Fruit fly (Drosophila melanogaster): ENCODE data around the gene Tango4.

Gene Tango4

dm6 chrX:11993279-11993678 is 27.6 kb upstream of the Tango4 start (continued):
- TF ChIP-seq CG15269 (tag; optimal IDR thresholded peaks at IDR 0.05) (no peak), Stat92E (GFP tag; optimal IDR thresholded peaks at IDR 0.05) (no peak), sima (GFP tag; optimal IDR thresholded peaks at IDR 0.05) (no peak), Sry-δ (GFP tag; optimal IDR thresholded peaks at IDR 0.05) (peak; percentile 33), CG16813 (GFP tag; IDR thresholded peaks at IDR 0.05; ENCODE audit: partially characterized antibody) (no peak), lmd (GFP tag; IDR thresholded peaks at IDR 0.05) (no peak), NfI (GFP tag; optimal IDR thresholded peaks at IDR 0.05) (no peak), Hr39 (optimal IDR thresholded peaks at IDR 0.05) (no peak), sna (GFP tag; IDR thresholded peaks at IDR 0.05; ENCODE audit: partially characterized antibody) (no peak), cas (GFP tag; IDR thresholded peaks at IDR 0.05) (no peak), sqz (GFP tag; optimal IDR thresholded peaks at IDR 0.05) (no peak)

dm6 chrX:11999974-12000618 is 20.8 kb upstream of the Tango4 start:
- TF ChIP-seq row (GFP tag; IDR thresholded peaks at IDR 0.05) = 0 out of 3 replicates have a peak, but pooled peaks have one; percentile 23
- TF ChIP-seq ATbp (GFP tag; optimal IDR thresholded peaks at IDR 0.05) = peak; percentile 28
- 0 out of 2 replicates have a peak, but pooled peaks have one; percentile 19 for TF ChIP-seq Drgx (GFP tag; IDR thresholded peaks at IDR 0.05)
- TF ChIP-seq CG30403 (GFP tag; optimal IDR thresholded peaks at IDR 0.05) = peak; percentile 10
- peak in 1 of 2 experiments; percentile 34 for TF ChIP-seq bsh (GFP tag; optimal IDR thresholded peaks at IDR 0.05)
- no peak for TF ChIP-seq CG7839 (tag; optimal IDR thresholded peaks at IDR 0.05)
- TF ChIP-seq Xrp1 (GFP tag; IDR thresholded peaks at IDR 0.05) = peak; percentile 52
- no peak for TF ChIP-seq wor (GFP tag; IDR thresholded peaks at IDR 0.05)
- TF ChIP-seq phol (tag; optimal IDR thresholded peaks at IDR 0.05) = peak; percentile 21
- TF ChIP-seq Sox102F (GFP tag; optimal IDR thresholded peaks at IDR 0.05) = peak; percentile 48
- TF ChIP-seq Bteb2 (GFP tag; optimal IDR thresholded peaks at IDR 0.05) = no peak
- TF ChIP-seq Taf1 (GFP tag; IDR thresholded peaks at IDR 0.05) = no peak
- TF ChIP-seq CG17385 (GFP tag; optimal IDR thresholded peaks at IDR 0.05) = peak; percentile 7
- TF ChIP-seq sens (GFP tag) = peak; percentile 81
- no peak for TF ChIP-seq kni (GFP tag; optimal IDR thresholded peaks at IDR 0.05)
- TF ChIP-seq CG2712 (tag; optimal IDR thresholded peaks at IDR 0.05) = peak; percentile 15
- peak; percentile 9 for TF ChIP-seq Blimp-1 (GFP tag; optimal IDR thresholded peaks at IDR 0.05)
- peak; percentile 16 for TF ChIP-seq CG10979 (tag; optimal IDR thresholded peaks at IDR 0.05)
- TF ChIP-seq CG12744 (GFP tag; optimal IDR thresholded peaks at IDR 0.05) = no peak
- peak; percentile 20 for TF ChIP-seq PHDP (tag; optimal IDR thresholded peaks at IDR 0.05)
- TF ChIP-seq CG4707 (GFP tag; optimal IDR thresholded peaks at IDR 0.05) = peak; percentile 40
- TF ChIP-seq CG4328 (GFP tag; optimal IDR thresholded peaks at IDR 0.05) = no peak
- peak; percentile 25 for TF ChIP-seq nom (GFP tag; optimal IDR thresholded peaks at IDR 0.05)
- 0 out of 3 replicates have a peak, but pooled peaks have one; percentile 46 for TF ChIP-seq ci (GFP tag; IDR thresholded peaks at IDR 0.05)
- 0 out of 2 replicates have a peak, but pooled peaks have one; percentile 12 for TF ChIP-seq CG31441 (GFP tag; IDR thresholded peaks at IDR 0.05)
- peak; percentile 3 for TF ChIP-seq CG12391 (tag; optimal IDR thresholded peaks at IDR 0.05)
- TF ChIP-seq CG17359 (tag; optimal IDR thresholded peaks at IDR 0.05) = peak; percentile 35
- no peak for TF ChIP-seq CG42726 (GFP tag; IDR thresholded peaks at IDR 0.05; ENCODE audit: partially characterized antibody)
- peak; percentile 70 for TF ChIP-seq Med (GFP tag)
- TF ChIP-seq sens-2 (GFP tag; IDR thresholded peaks at IDR 0.05) = 0 out of 2 replicates have a peak, but pooled peaks have one; percentile 18
- TF ChIP-seq CG1603 (tag; optimal IDR thresholded peaks at IDR 0.05) = peak; percentile 37
- peak; percentile 51 for TF ChIP-seq Ets65A (GFP tag)
- peak; percentile 30 for TF ChIP-seq Oli (tag; optimal IDR thresholded peaks at IDR 0.05)
- TF ChIP-seq jigr1 (GFP tag; IDR thresholded peaks at IDR 0.05) = no peak

Data from whole organism, embryonic.